Worm (Caenorhabditis elegans) whole organism, young adult: ENCODE measurements around the gene Y39A1A.10.
A peak's percentile ranks its signal among the peaks of the same experiment; 100 is the strongest.

ENCODE experiments used
- B0019.2 ChIP-seq: fragments of 200-800 bp; sonication (Bioruptor generic); conservative IDR thresholded peaks from 2 replicates; pipeline ENCODE4 v1.3.6; 2022; ENCODE audit warnings: missing genetic modification reagents, missing genetic modification characterization, missing compliant biosample characterization
- B0261.1 ChIP-seq: sonication (generic microtip); optimal IDR thresholded peaks from 2 replicates; lab custom pipeline; 2016; ENCODE audit warnings: mild to moderate bottlenecking, missing genetic modification characterization, moderate library complexity, missing compliant biosample characterization
- B0336.3 ChIP-seq: fragments of 200-800 bp; sonication (Bioruptor generic); IDR thresholded peaks from 2 replicates; pipeline ENCODE4 v1.3.6; 2022; ENCODE audit warnings: missing genetic modification characterization, missing compliant biosample characterization
- D2030.7 ChIP-seq: fragments of 200-800 bp; sonication (Bioruptor generic); IDR thresholded peaks from 2 replicates; pipeline ENCODE4 v1.3.6; 2022; ENCODE audit warnings: missing genetic modification reagents, missing genetic modification characterization, missing compliant biosample characterization
- F39B2.1 ChIP-seq: fragments of 200-800 bp; sonication (Bioruptor generic); IDR thresholded peaks from 2 replicates; pipeline ENCODE4 v1.3.6; 2022; ENCODE audit warnings: missing genetic modification reagents, missing genetic modification characterization, missing compliant biosample characterization
- F49E8.2 ChIP-seq: sonication (generic microtip); optimal IDR thresholded peaks from 3 replicates; lab custom pipeline; 2017; ENCODE audit warnings: missing genetic modification characterization, mild to moderate bottlenecking, missing compliant biosample characterization, antibody characterized with exemption, moderate library complexity; ENCODE audit not compliant: insufficient read depth
- F55B11.4 ChIP-seq: sonication (generic microtip); optimal IDR thresholded peaks from 2 replicates; lab custom pipeline; 2016; ENCODE audit warnings: missing compliant biosample characterization, missing genetic modification characterization, borderline replicate concordance; ENCODE audit not compliant: insufficient read depth
- F57C9.4 ChIP-seq: sonication (generic microtip); optimal IDR thresholded peaks from 2 replicates; lab custom pipeline; 2017; ENCODE audit warnings: mild to moderate bottlenecking, missing genetic modification characterization, missing compliant biosample characterization
- K11D2.4 ChIP-seq: fragments of 200-800 bp; sonication (Bioruptor generic); IDR thresholded peaks from 2 replicates; pipeline ENCODE4 v1.3.6; 2022; ENCODE audit warnings: missing genetic modification reagents, missing genetic modification characterization, missing compliant biosample characterization
- K12H6.12 ChIP-seq: fragments of 200-800 bp; sonication (Bioruptor generic); optimal IDR thresholded peaks from 2 replicates; lab custom pipeline; 2018; ENCODE audit warnings: mild to moderate bottlenecking, missing genetic modification characterization, missing compliant biosample characterization
- Y56A3A.18 ChIP-seq: fragments of 200-800 bp; sonication (Bioruptor generic); IDR thresholded peaks from 2 replicates; pipeline ENCODE4 v1.3.6; 2022; ENCODE audit warnings: missing genetic modification reagents, missing genetic modification characterization, missing compliant biosample characterization
- ZK185.1 ChIP-seq: sonication (generic microtip); optimal IDR thresholded peaks from 2 replicates; lab custom pipeline; 2016; ENCODE audit warnings: mild to moderate bottlenecking, missing genetic modification characterization, missing compliant biosample characterization; ENCODE audit not compliant: poor library complexity, severe bottlenecking
- aptf-3 ChIP-seq: fragments of 200-800 bp; sonication (Bioruptor generic); IDR thresholded peaks from 2 replicates; pipeline ENCODE4 v1.3.6; 2022; ENCODE audit warnings: missing genetic modification characterization, missing compliant biosample characterization
- athp-1 ChIP-seq: sonication (generic microtip); optimal IDR thresholded peaks from 2 replicates; lab custom pipeline; 2017; ENCODE audit warnings: mild to moderate bottlenecking, missing genetic modification characterization, missing compliant biosample characterization
- attf-5 ChIP-seq: fragments of 200-800 bp; sonication (Bioruptor generic); optimal IDR thresholded peaks from 2 replicates; lab custom pipeline; 2018; ENCODE audit warnings: mild to moderate bottlenecking, missing genetic modification characterization, missing compliant biosample characterization
- bed-2 ChIP-seq: fragments of 200-800 bp; sonication (Bioruptor generic); IDR thresholded peaks from 2 replicates; pipeline ENCODE4 v1.3.6; 2022; ENCODE audit warnings: missing genetic modification reagents, missing genetic modification characterization, missing compliant biosample characterization
- cebp-1 ChIP-seq, 2 experiments: fragments of 200-800 bp in 1 of 2; sonication (Bioruptor generic) in 1 of 2; sonication (generic microtip) in 1 of 2; IDR thresholded peaks in 1 of 2; optimal IDR thresholded peaks in 1 of 2; 2 replicates each; pipeline versions ENCODE4 v1.3.6 to Lab custom; 2017 to 2022; ENCODE audit warnings: missing compliant biosample characterization in 2 of 2, missing genetic modification characterization in 2 of 2, mild to moderate bottlenecking in 1 of 2, missing genetic modification reagents in 1 of 2, moderate library complexity in 1 of 2
- chd-7 ChIP-seq: sonication (generic microtip); optimal IDR thresholded peaks from 2 replicates; lab custom pipeline; 2016; ENCODE audit warnings: mild to moderate bottlenecking, missing genetic modification characterization, moderate library complexity, missing compliant biosample characterization
- dox-1 ChIP-seq: fragments of 200-800 bp; sonication (Bioruptor generic); IDR thresholded peaks from 2 replicates; pipeline ENCODE4 v1.3.6; 2022; ENCODE audit warnings: missing genetic modification reagents, missing genetic modification characterization, missing compliant biosample characterization
- dpff-1 ChIP-seq: sonication (generic microtip); optimal IDR thresholded peaks from 2 replicates; lab custom pipeline; 2017; ENCODE audit warnings: mild to moderate bottlenecking, missing genetic modification characterization, missing compliant biosample characterization
- efl-1 ChIP-seq: fragments of 150-350 bp; optimal IDR thresholded peaks from 2 replicates; lab custom pipeline; 2014; ENCODE audit warnings: missing biosample characterization, missing genetic modification reagents, missing genetic modification characterization
- egrh-3 ChIP-seq: fragments of 200-800 bp; sonication (Bioruptor generic); IDR thresholded peaks from 2 replicates; pipeline ENCODE4 v1.3.6; 2022; ENCODE audit warnings: missing genetic modification reagents, missing genetic modification characterization, missing compliant biosample characterization
- ekl-4 ChIP-seq: fragments of 200-800 bp; sonication (Bioruptor generic); IDR thresholded peaks from 2 replicates; pipeline ENCODE4 v1.3.6; 2022; ENCODE audit warnings: missing genetic modification reagents, missing genetic modification characterization, missing compliant biosample characterization
- ets-4 ChIP-seq: fragments of 200-800 bp; sonication (Bioruptor generic); optimal IDR thresholded peaks from 2 replicates; lab custom pipeline; 2018; ENCODE audit warnings: mild to moderate bottlenecking, missing genetic modification characterization, missing compliant biosample characterization
- gei-17 ChIP-seq: fragments of 200-800 bp; sonication (Bioruptor generic); optimal IDR thresholded peaks from 2 replicates; lab custom pipeline; 2018; ENCODE audit warnings: mild to moderate bottlenecking, missing genetic modification characterization, missing compliant biosample characterization
- hmg-1.2 ChIP-seq: fragments of 200-800 bp; sonication (Bioruptor generic); IDR thresholded peaks from 2 replicates; pipeline ENCODE4 v1.3.6; 2022; ENCODE audit warnings: missing genetic modification reagents, missing genetic modification characterization, missing compliant biosample characterization
- let-526 ChIP-seq: fragments of 200-800 bp; sonication (Bioruptor generic); IDR thresholded peaks from 2 replicates; pipeline ENCODE4 v1.3.6; 2022; ENCODE audit warnings: missing genetic modification reagents, missing genetic modification characterization, missing compliant biosample characterization
- let-607 ChIP-seq, 2 experiments: fragments of 200-800 bp in 1 of 2; sonication (Bioruptor generic) in 1 of 2; sonication (generic microtip) in 1 of 2; optimal IDR thresholded peaks; 2 replicates each; lab custom pipeline; 2016 to 2018; ENCODE audit warnings: mild to moderate bottlenecking in 2 of 2, missing compliant biosample characterization in 2 of 2, missing genetic modification characterization in 2 of 2, moderate library complexity in 2 of 2, missing genotype in 1 of 2
- lin-26 ChIP-seq: fragments of 200-800 bp; sonication (Bioruptor generic); IDR thresholded peaks from 2 replicates; pipeline ENCODE4 v1.3.6; 2022; ENCODE audit warnings: missing genetic modification reagents, missing genetic modification characterization, missing compliant biosample characterization
- lin-35 ChIP-seq, 3 experiments: fragments of 150-350 bp in 2 of 3; sonication (generic microtip) in 1 of 3; optimal IDR thresholded peaks; 2 replicates each; lab custom pipeline; 2014 to 2018; ENCODE audit warnings: missing biosample characterization in 3 of 3, missing genetic modification characterization in 3 of 3, missing genetic modification reagents in 3 of 3
- lin-54 ChIP-seq: fragments of 200-800 bp; sonication (Bioruptor generic); optimal IDR thresholded peaks from 2 replicates; lab custom pipeline; 2018; ENCODE audit warnings: mild to moderate bottlenecking, missing genetic modification characterization, missing compliant biosample characterization
- lsy-27 ChIP-seq: sonication (generic microtip); optimal IDR thresholded peaks from 2 replicates; lab custom pipeline; 2017; ENCODE audit warnings: missing genetic modification characterization, mild to moderate bottlenecking, missing compliant biosample characterization, antibody characterized with exemption, missing genotype, borderline replicate concordance; ENCODE audit not compliant: insufficient read depth
- madf-10 ChIP-seq: sonication (generic microtip); optimal IDR thresholded peaks from 2 replicates; lab custom pipeline; 2016; ENCODE audit warnings: mild to moderate bottlenecking, missing genetic modification characterization, missing compliant biosample characterization
- madf-3 ChIP-seq: fragments of 200-800 bp; sonication (Bioruptor generic); IDR thresholded peaks from 2 replicates; pipeline ENCODE4 v1.3.6; 2022; ENCODE audit warnings: missing genetic modification reagents, missing genetic modification characterization, missing compliant biosample characterization
- madf-6 ChIP-seq: fragments of 200-800 bp; sonication (Bioruptor generic); IDR thresholded peaks from 2 replicates; pipeline ENCODE4 v1.3.6; 2022; ENCODE audit warnings: missing genetic modification reagents, missing genetic modification characterization, missing compliant biosample characterization
- mcd-1 ChIP-seq: fragments of 200-800 bp; sonication (Bioruptor generic); IDR thresholded peaks from 2 replicates; pipeline ENCODE4 v1.3.6; 2022; ENCODE audit warnings: missing genetic modification reagents, missing genetic modification characterization, missing compliant biosample characterization
- nfyb-1 ChIP-seq: fragments of 200-800 bp; sonication (Bioruptor generic); IDR thresholded peaks from 2 replicates; pipeline ENCODE4 v1.3.6; 2022; ENCODE audit warnings: missing genetic modification reagents, missing genetic modification characterization, missing compliant biosample characterization
- nhr-80 ChIP-seq: sonication (generic microtip); optimal IDR thresholded peaks from 2 replicates; lab custom pipeline; 2016; ENCODE audit warnings: missing genetic modification characterization, missing compliant biosample characterization
- pbrm-1 ChIP-seq: fragments of 200-800 bp; sonication (Bioruptor generic); IDR thresholded peaks from 2 replicates; pipeline ENCODE4 v1.3.6; 2022; ENCODE audit warnings: missing genetic modification reagents, missing genetic modification characterization, missing compliant biosample characterization
- snpc-1.1 ChIP-seq: sonication (generic microtip); optimal IDR thresholded peaks from 2 replicates; lab custom pipeline; 2017; ENCODE audit warnings: missing genetic modification characterization, mild to moderate bottlenecking, missing compliant biosample characterization, antibody characterized with exemption, moderate library complexity, missing genotype, missing genetic modification reagents; ENCODE audit not compliant: insufficient read depth
- snpc-1.3 ChIP-seq: sonication (generic microtip); optimal IDR thresholded peaks from 2 replicates; lab custom pipeline; 2017; ENCODE audit warnings: missing genetic modification characterization, mild to moderate bottlenecking, missing compliant biosample characterization, antibody characterized with exemption, moderate library complexity, missing genotype, missing genetic modification reagents; ENCODE audit not compliant: insufficient read depth
- sptf-2 ChIP-seq: fragments of 200-800 bp; sonication (Bioruptor generic); optimal IDR thresholded peaks from 2 replicates; lab custom pipeline; 2018; ENCODE audit warnings: mild to moderate bottlenecking, missing genetic modification characterization, missing compliant biosample characterization
- tbp1 ChIP-seq: fragments of 200-800 bp; sonication (Bioruptor generic); optimal IDR thresholded peaks from 2 replicates; lab custom pipeline; 2018; ENCODE audit warnings: mild to moderate bottlenecking, missing genetic modification characterization, missing compliant biosample characterization
- unc-130 ChIP-seq: sonication (generic microtip); optimal IDR thresholded peaks from 2 replicates; lab custom pipeline; 2016; ENCODE audit warnings: missing genetic modification reagents, missing genetic modification characterization, missing compliant biosample characterization
- zfh-2 ChIP-seq: fragments of 200-800 bp; sonication (Bioruptor generic); conservative IDR thresholded peaks from 2 replicates; pipeline ENCODE4 v1.3.6; 2022; ENCODE audit warnings: missing genetic modification reagents, missing genetic modification characterization, missing compliant biosample characterization
- ztf-22 ChIP-seq: fragments of 200-800 bp; sonication (Bioruptor generic); optimal IDR thresholded peaks from 2 replicates; lab custom pipeline; 2018; ENCODE audit warnings: mild to moderate bottlenecking, missing genetic modification characterization, moderate library complexity, missing compliant biosample characterization

The Y39A1A.10 gene

ce11 chrIII:10634034-10634433 is 1.5 kb downstream of the Y39A1A.10 start:
- TF ChIP-seq cebp-1 (GFP tag; IDR thresholded peaks at IDR 0.05; lab: Robert Waterston, UW) (peak; percentile 16; the same call in 1 of the 2 replicates), cebp-1 (tag; optimal IDR thresholded peaks at IDR 0.05; lab: Kevin White, UChicago) (peak; percentile 78), lin-54 (peak; percentile 32), hmg-1.2 (GFP tag; lab: Robert Waterston, UW) (peak; percentile 92), F57C9.4 (tag; lab: Kevin White, UChicago) (peak; percentile 16), tbp1 (GFP tag; lab: Kevin White, UChicago) (peak; percentile 21), D2030.7 (GFP tag; lab: Robert Waterston, UW) (peak; percentile 33; the same call in 1 of the 2 replicates), dox-1 (GFP tag; lab: Robert Waterston, UW) (peak; percentile 76), chd-7 (peak; percentile 47), efl-1 (GFP tag; lab: Kevin White, UChicago) (no peak), lin-35 (GFP tag; optimal IDR thresholded peaks at IDR 0.05; lab: Kevin White, UChicago) (peak in 1 of 3 experiments; percentile 18), lin-26 (GFP tag; lab: Robert Waterston, UW) (0 out of 2 replicates have a peak, but pooled peaks have one; percentile 31), egrh-3 (GFP tag; lab: Robert Waterston, UW) (peak; percentile 99), ets-4 (GFP tag; lab: Kevin White, UChicago) (peak; percentile 46), aptf-3 (0 out of 2 replicates have a peak, but pooled peaks have one; percentile 45), ZK185.1 (no peak), Y56A3A.18 (GFP tag; lab: Robert Waterston, UW) (0 out of 2 replicates have a peak, but pooled peaks have one; percentile 21), snpc-1.3 (no peak), zfh-2 (GFP tag; lab: Robert Waterston, UW) (peak; percentile 99), lsy-27 (tag; lab: Kevin White, UChicago) (no peak), bed-2 (GFP tag; lab: Robert Waterston, UW) (peak; percentile 63; the same call in 1 of the 2 replicates), pbrm-1 (GFP tag; lab: Robert Waterston, UW) (peak; percentile 59), ztf-22 (GFP tag; lab: Kevin White, UChicago) (peak; percentile 17), mcd-1 (peak; percentile 82), let-526 (GFP tag; lab: Robert Waterston, UW) (no peak), attf-5 (GFP tag; lab: Kevin White, UChicago) (peak; percentile 78), B0019.2 (GFP tag; lab: Robert Waterston, UW) (no peak), snpc-1.1 (tag; lab: Kevin White, UChicago) (no peak), athp-1 (tag; lab: Kevin White, UChicago) (peak; percentile 2), B0261.1 (tag; lab: Kevin White, UChicago) (no peak), madf-10 (tag; lab: Kevin White, UChicago) (peak; percentile 35), F49E8.2 (no peak), sptf-2 (GFP tag; lab: Kevin White, UChicago) (peak; percentile 39), nhr-80 (tag; lab: Kevin White, UChicago) (peak; percentile 71), madf-3 (0 out of 2 replicates have a peak, but pooled peaks have one; percentile 20), madf-6 (peak; percentile 13; the same call in 1 of the 2 replicates), K12H6.12 (tag; lab: Kevin White, UChicago) (peak; percentile 84), unc-130 (GFP tag; lab: Kevin White, UChicago) (no peak), F55B11.4 (no peak), nfyb-1 (GFP tag; lab: Robert Waterston, UW) (peak; percentile 75), gei-17 (GFP tag; lab: Kevin White, UChicago) (peak; percentile 27), dpff-1 (no peak), B0336.3 (GFP tag; lab: Robert Waterston, UW) (peak; percentile 69; the same call in 1 of the 2 replicates), F39B2.1 (no peak), ekl-4 (GFP tag; lab: Robert Waterston, UW) (peak; percentile 43; the same call in 1 of the 2 replicates), K11D2.4 (GFP tag; lab: Robert Waterston, UW) (0 out of 2 replicates have a peak, but pooled peaks have one; percentile 47), let-607 (tag; optimal IDR thresholded peaks at IDR 0.05; lab: Kevin White, UChicago) (peak in 1 of 2 experiments; percentile 29)
